Fruit fly (Drosophila melanogaster): ENCODE measurements around the gene CG18063.
A peak's percentile ranks its signal among the peaks of the same experiment; 100 is the strongest.

Gene CG18063

dm6 chr2L:15957558-15957957 is at the start of gene CG18063:
CG18063 (plus strand) TSS chr2L:15957858.
- no peak for TF ChIP-seq CG8478 (optimal IDR thresholded peaks at IDR 0.05)
- no peak for TF ChIP-seq Dll (optimal IDR thresholded peaks at IDR 0.05)
- no peak for TF ChIP-seq pan (optimal IDR thresholded peaks at IDR 0.05)
- no peak for TF ChIP-seq psq (optimal IDR thresholded peaks at IDR 0.05)
- TF ChIP-seq EcR (GFP tag; optimal IDR thresholded peaks at IDR 0.05), result no peak
- TF ChIP-seq usp (GFP tag; optimal IDR thresholded peaks at IDR 0.05), result no peak

- TF ChIP-seq CG8478 (optimal IDR thresholded peaks at IDR 0.05) (no peak), usp (GFP tag; optimal IDR thresholded peaks at IDR 0.05) (no peak), EcR (GFP tag; optimal IDR thresholded peaks at IDR 0.05) (no peak), pan (optimal IDR thresholded peaks at IDR 0.05) (no peak), Dll (optimal IDR thresholded peaks at IDR 0.05) (no peak), psq (optimal IDR thresholded peaks at IDR 0.05) (no peak)
Observed at dm6 chr2L:15908086-15908485, 49.6 kb upstream of the CG18063 start.

dm6 chr2L:15908496-15909276 is 49.0 kb upstream of the CG18063 start:
- TF ChIP-seq usp (GFP tag; optimal IDR thresholded peaks at IDR 0.05) (no peak), Dll (optimal IDR thresholded peaks at IDR 0.05) (no peak), psq (optimal IDR thresholded peaks at IDR 0.05) (no peak), pan (optimal IDR thresholded peaks at IDR 0.05) (no peak), EcR (GFP tag; optimal IDR thresholded peaks at IDR 0.05) (peak; percentile 78 to 91), CG8478 (optimal IDR thresholded peaks at IDR 0.05) (no peak)

dm6 chr2L:15909277-15909674 is 48.4 kb upstream of the CG18063 start:
- TF ChIP-seq pan (optimal IDR thresholded peaks at IDR 0.05) (no peak), EcR (GFP tag; optimal IDR thresholded peaks at IDR 0.05) (no peak)

dm6 chr2L:15909826-15910225 is 47.8 kb upstream of the CG18063 start:
- TF ChIP-seq CG8478 (optimal IDR thresholded peaks at IDR 0.05) (no peak), usp (GFP tag; optimal IDR thresholded peaks at IDR 0.05) (no peak), psq (optimal IDR thresholded peaks at IDR 0.05) (no peak), pan (optimal IDR thresholded peaks at IDR 0.05) (no peak)

- TF ChIP-seq usp (GFP tag; optimal IDR thresholded peaks at IDR 0.05) (no peak), psq (optimal IDR thresholded peaks at IDR 0.05) (no peak), Dll (optimal IDR thresholded peaks at IDR 0.05) (no peak), pan (optimal IDR thresholded peaks at IDR 0.05) (no peak), EcR (GFP tag; optimal IDR thresholded peaks at IDR 0.05) (no peak), CG8478 (optimal IDR thresholded peaks at IDR 0.05) (no peak)
Observed at dm6 chr2L:15910937-15911590, 46.6 kb upstream of the CG18063 start.

dm6 chr2L:15911591-15912007 is 46.1 kb upstream of the CG18063 start:
- TF ChIP-seq psq (optimal IDR thresholded peaks at IDR 0.05) (no peak), EcR (GFP tag; optimal IDR thresholded peaks at IDR 0.05) (peak; percentile 96 to 100), CG8478 (optimal IDR thresholded peaks at IDR 0.05) (no peak), pan (optimal IDR thresholded peaks at IDR 0.05) (no peak), Dll (optimal IDR thresholded peaks at IDR 0.05) (peak; percentile 46)

dm6 chr2L:15912008-15912900 is 45.4 kb upstream of the CG18063 start:
- TF ChIP-seq pan (optimal IDR thresholded peaks at IDR 0.05) (no peak), CG8478 (optimal IDR thresholded peaks at IDR 0.05) (no peak), usp (GFP tag; optimal IDR thresholded peaks at IDR 0.05) (no peak), Dll (optimal IDR thresholded peaks at IDR 0.05) (no peak), EcR (GFP tag; optimal IDR thresholded peaks at IDR 0.05) (no peak), psq (optimal IDR thresholded peaks at IDR 0.05) (no peak)

dm6 chr2L:15912901-15913673 is 44.6 kb upstream of the CG18063 start:
- no peak for TF ChIP-seq Dll (optimal IDR thresholded peaks at IDR 0.05)
- TF ChIP-seq usp (GFP tag; optimal IDR thresholded peaks at IDR 0.05), result no peak
- TF ChIP-seq pan (optimal IDR thresholded peaks at IDR 0.05), result no peak
- TF ChIP-seq CG8478 (optimal IDR thresholded peaks at IDR 0.05), result no peak
- TF ChIP-seq EcR (GFP tag; optimal IDR thresholded peaks at IDR 0.05), result peak in 1 of 2 experiments; percentile 20

dm6 chr2L:15913674-15914037 is 44.0 kb upstream of the CG18063 start:
- no peak for TF ChIP-seq EcR (GFP tag; optimal IDR thresholded peaks at IDR 0.05)
- no peak for TF ChIP-seq psq (optimal IDR thresholded peaks at IDR 0.05)
- TF ChIP-seq usp (GFP tag; optimal IDR thresholded peaks at IDR 0.05), result no peak

- TF ChIP-seq usp (GFP tag; optimal IDR thresholded peaks at IDR 0.05), result no peak
- TF ChIP-seq psq (optimal IDR thresholded peaks at IDR 0.05), result no peak
- TF ChIP-seq Dll (optimal IDR thresholded peaks at IDR 0.05), result no peak
- TF ChIP-seq EcR (GFP tag; optimal IDR thresholded peaks at IDR 0.05), result no peak
- no peak for TF ChIP-seq pan (optimal IDR thresholded peaks at IDR 0.05)
Observed at dm6 chr2L:15916588-15916987, 41.1 kb upstream of the CG18063 start, which contains the start of gene CG13244. CG13244 (plus strand) TSS chr2L:15916888.
